Fruit fly (Drosophila melanogaster) whole organism, prepupa: ENCODE data around the gene alpha-Est7.

Experiments
- CG1621 ChIP-seq: fragments of 200-800 bp; sonication (Bioruptor generic); optimal IDR thresholded peaks from 3 replicates; lab custom pipeline; 2018; ENCODE audit warnings: missing biosample characterization, mild to moderate bottlenecking, missing genetic modification characterization
- CG16779 ChIP-seq: fragments of 200-800 bp; sonication (Bioruptor generic); optimal IDR thresholded peaks from 3 replicates; lab custom pipeline; 2017; ENCODE audit warnings: missing biosample characterization, mild to moderate bottlenecking, missing genetic modification characterization
- CG6276 ChIP-seq: fragments of 200-800 bp; sonication (Bioruptor generic); optimal IDR thresholded peaks from 2 replicates; lab custom pipeline; 2017; ENCODE audit warnings: missing biosample characterization, mild to moderate bottlenecking, missing genetic modification characterization
- CG7368 ChIP-seq: fragments of 200-800 bp; sonication (Bioruptor generic); optimal IDR thresholded peaks from 3 replicates; lab custom pipeline; 2016; ENCODE audit warnings: missing biosample characterization, missing genetic modification characterization
- Eip93F ChIP-seq: fragments of 200-800 bp; sonication (Bioruptor generic); optimal IDR thresholded peaks from 2 replicates; lab custom pipeline; 2016; ENCODE audit warnings: missing biosample characterization, mild to moderate bottlenecking, missing genetic modification characterization
- Ets21C ChIP-seq: fragments of 200-800 bp; sonication (Bioruptor generic); optimal IDR thresholded peaks from 3 replicates; lab custom pipeline; 2016; ENCODE audit warnings: missing biosample characterization, missing genetic modification characterization
- Sox102F ChIP-seq: fragments of 200-800 bp; sonication (Bioruptor generic); optimal IDR thresholded peaks from 2 replicates; lab custom pipeline; 2016; ENCODE audit warnings: missing biosample characterization, mild to moderate bottlenecking, missing genetic modification characterization
- cyc ChIP-seq: fragments of 200-800 bp; sonication (Bioruptor generic); optimal IDR thresholded peaks from 3 replicates; lab custom pipeline; 2016; ENCODE audit warnings: missing biosample characterization, missing genetic modification characterization
- esn ChIP-seq: fragments of 200-800 bp; sonication (Bioruptor generic); optimal IDR thresholded peaks from 2 replicates; lab custom pipeline; 2016; ENCODE audit warnings: missing biosample characterization, mild to moderate bottlenecking, missing genetic modification characterization, moderate library complexity
- fd85E ChIP-seq: fragments of 200-800 bp; sonication (Bioruptor generic); optimal IDR thresholded peaks from 3 replicates; lab custom pipeline; 2016; ENCODE audit warnings: missing biosample characterization, missing genetic modification characterization
- vri ChIP-seq: fragments of 200-800 bp; sonication (Bioruptor generic); optimal IDR thresholded peaks from 3 replicates; lab custom pipeline; 2016; ENCODE audit warnings: missing biosample characterization, mild to moderate bottlenecking, missing genetic modification characterization

DNA sequence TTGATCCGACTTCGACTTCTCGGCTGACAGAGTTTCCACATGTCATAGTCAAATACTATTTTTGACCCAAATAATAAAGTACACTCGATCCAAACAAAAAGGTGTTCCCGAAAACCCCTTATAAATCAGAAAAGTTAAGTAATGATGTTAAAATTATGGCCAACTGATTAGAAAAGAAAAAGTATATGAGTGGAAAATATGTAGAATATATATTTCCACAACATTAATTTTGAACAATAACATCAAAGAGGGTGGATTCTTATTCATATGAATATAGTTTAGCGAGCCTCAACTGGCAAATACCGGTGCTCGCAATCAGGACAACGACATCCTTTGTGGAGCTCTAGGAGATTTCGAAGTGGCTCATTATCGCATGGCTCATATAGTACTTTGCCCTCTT lies 5.1 kb upstream of the alpha-Est7 start, which contains the start of gene alpha-Est6:
- TF ChIP-seq Sox102F (GFP tag; lab: Kevin White, UChicago) (no peak), Eip93F (GFP tag; lab: Kevin White, UChicago) (no peak), CG16779 (tag; lab: Kevin White, UChicago) (no peak), esn (GFP tag; lab: Kevin White, UChicago) (no peak), CG6276 (GFP tag; lab: Kevin White, UChicago) (no peak), vri (no peak), CG7368 (GFP tag; lab: Kevin White, UChicago) (no peak), CG1621 (no peak), fd85E (GFP tag; lab: Kevin White, UChicago) (no peak), Ets21C (GFP tag; lab: Kevin White, UChicago) (no peak), cyc (no peak)
